Comparison of ENCODE assay signal across 3 worm cellular contexts in the genomic region with DNA sequence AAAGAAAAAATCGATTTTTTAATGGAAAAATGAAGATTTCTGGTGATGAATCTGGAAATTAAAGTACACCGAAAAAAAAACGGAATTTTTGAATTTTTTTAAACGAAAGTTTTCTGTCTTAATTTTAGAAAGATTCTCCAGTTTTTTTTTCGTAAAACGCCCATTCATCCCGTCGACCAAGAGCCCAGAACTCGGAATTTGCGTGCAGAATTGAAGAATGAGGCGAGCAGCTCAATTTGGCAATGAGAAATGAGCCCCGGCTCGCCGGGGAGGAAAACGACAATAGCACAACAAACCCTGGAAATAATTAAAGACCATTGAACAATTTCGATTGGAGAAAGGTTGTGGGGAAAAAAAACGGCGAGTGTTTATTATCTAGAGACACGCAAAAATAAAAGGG.
TF ChIP-seq lines count a peak whose summit lies in the region.

No protein-coding gene starts in this region.

TF ChIP-seq in whole organism, L3 larva, 47 proteins besides CTCF, POLR2A, EP300 and RAD21:
- TF ChIP-seq lin-39 (tag; optimal IDR thresholded peaks at IDR 0.05; lab: Kevin White, UChicago) (peak; percentile 4), ceh-82 (tag; optimal IDR thresholded peaks at IDR 0.05; lab: Kevin White, UChicago) (no peak)
TF ChIP-seq in whole organism, L3 larva: peak in this region for 1.

TF ChIP-seq in whole organism, L4 larva, 104 proteins besides CTCF, POLR2A, EP300 and RAD21 (continues in another document):
- no peak for TF ChIP-seq nhr-41 (GFP tag; IDR thresholded peaks at IDR 0.05; lab: Robert Waterston, UW)
- TF ChIP-seq nhr-102 (tag; optimal IDR thresholded peaks at IDR 0.05; lab: Kevin White, UChicago): no peak
- TF ChIP-seq lin-13 (GFP tag; optimal IDR thresholded peaks at IDR 0.05; lab: Kevin White, UChicago): no peak
- TF ChIP-seq duxl-1 (tag; optimal IDR thresholded peaks at IDR 0.05; lab: Kevin White, UChicago; ENCODE audit: poor library complexity): no peak
- TF ChIP-seq dmd-6 (GFP tag; IDR thresholded peaks at IDR 0.05; lab: Robert Waterston, UW): no peak
- peak; percentile 61; the same call in 1 of the 2 replicates for TF ChIP-seq egl-43 (GFP tag; IDR thresholded peaks at IDR 0.05; lab: Robert Waterston, UW)
- peak; percentile 50; the same call in 1 of the 2 replicates for TF ChIP-seq lin-38 (GFP tag; IDR thresholded peaks at IDR 0.05; lab: Robert Waterston, UW)
- no peak for TF ChIP-seq ceh-62 (tag; optimal IDR thresholded peaks at IDR 0.05; lab: Kevin White, UChicago)
- TF ChIP-seq tag-97 (GFP tag; IDR thresholded peaks at IDR 0.05; lab: Robert Waterston, UW): no peak
- no peak for TF ChIP-seq nhr-237 (tag; optimal IDR thresholded peaks at IDR 0.05; lab: Kevin White, UChicago)
- TF ChIP-seq mdl-1 (tag; optimal IDR thresholded peaks at IDR 0.05; lab: Kevin White, UChicago): no peak
- no peak for TF ChIP-seq T20F7.1 (GFP tag; optimal IDR thresholded peaks at IDR 0.05; lab: Kevin White, UChicago)
- TF ChIP-seq daf-8 (GFP tag; IDR thresholded peaks at IDR 0.05; lab: Robert Waterston, UW): no peak
- TF ChIP-seq vab-7 (GFP tag; IDR thresholded peaks at IDR 0.05; lab: Robert Waterston, UW): no peak
- TF ChIP-seq lir-3 (tag; optimal IDR thresholded peaks at IDR 0.05; lab: Kevin White, UChicago): no peak
- TF ChIP-seq hlh-30 (tag; optimal IDR thresholded peaks at IDR 0.05; lab: Kevin White, UChicago; ENCODE audit: insufficient read depth): no peak
- TF ChIP-seq nhr-76 (tag; optimal IDR thresholded peaks at IDR 0.05; lab: Kevin White, UChicago): no peak
- no peak for TF ChIP-seq nhr-11 (tag; optimal IDR thresholded peaks at IDR 0.05; lab: Kevin White, UChicago)
- no peak for TF ChIP-seq snpc-1.2 (GFP tag; IDR thresholded peaks at IDR 0.05; lab: Robert Waterston, UW)
- no peak for TF ChIP-seq unc-39 (tag; optimal IDR thresholded peaks at IDR 0.05; lab: Kevin White, UChicago)
- no peak for TF ChIP-seq lin-29 (GFP tag; IDR thresholded peaks at IDR 0.05; lab: Robert Waterston, UW)
- TF ChIP-seq pha-4 (GFP tag; IDR thresholded peaks at IDR 0.05; lab: Robert Waterston, UW): peak; percentile 23; the same call in 1 of the 2 replicates
- no peak for TF ChIP-seq pha-4 (tag; optimal IDR thresholded peaks at IDR 0.05; lab: Kevin White, UChicago)
- no peak for TF ChIP-seq nhr-28 (tag; optimal IDR thresholded peaks at IDR 0.05; lab: Kevin White, UChicago)
- no peak for TF ChIP-seq lim-7 (GFP tag; IDR thresholded peaks at IDR 0.05; lab: Robert Waterston, UW)
- no peak for TF ChIP-seq daf-12 (tag; optimal IDR thresholded peaks at IDR 0.05; lab: Kevin White, UChicago)
- TF ChIP-seq snpc-4 (tag; optimal IDR thresholded peaks at IDR 0.05; lab: Kevin White, UChicago): no peak
- TF ChIP-seq aly-2 (tag; optimal IDR thresholded peaks at IDR 0.05; lab: Kevin White, UChicago): no peak
- no peak for TF ChIP-seq attf-4 (tag; optimal IDR thresholded peaks at IDR 0.05; lab: Kevin White, UChicago)
- TF ChIP-seq egl-27 (tag; optimal IDR thresholded peaks at IDR 0.05; lab: Kevin White, UChicago): no peak
- no peak for TF ChIP-seq mes-2 (tag; optimal IDR thresholded peaks at IDR 0.05; lab: Kevin White, UChicago; ENCODE audit: poor library complexity, severe bottlenecking)
- TF ChIP-seq arid-1 (GFP tag; conservative IDR thresholded peaks at IDR 0.05; lab: Robert Waterston, UW): 0 out of 2 replicates have a peak, but pooled peaks have one; percentile 29
- TF ChIP-seq daf-16 (GFP tag; optimal IDR thresholded peaks at IDR 0.05; lab: Kevin White, UChicago): no peak
- TF ChIP-seq daf-16 (tag; optimal IDR thresholded peaks at IDR 0.05; lab: Kevin White, UChicago): no peak
- TF ChIP-seq madf-5 (GFP tag; IDR thresholded peaks at IDR 0.05; lab: Robert Waterston, UW): 0 out of 4 replicates have a peak, but pooled peaks of 1 of the 2 experiments have one; percentile 9
- TF ChIP-seq nhr-10 (tag; optimal IDR thresholded peaks at IDR 0.05; lab: Kevin White, UChicago): no peak
- TF ChIP-seq F37D6.2 (tag; optimal IDR thresholded peaks at IDR 0.05; lab: Kevin White, UChicago): no peak
- TF ChIP-seq F49E8.2 (tag; optimal IDR thresholded peaks at IDR 0.05; lab: Kevin White, UChicago; ENCODE audit: borderline replicate concordance): peak; percentile 15
- no peak for TF ChIP-seq spr-1 (tag; optimal IDR thresholded peaks at IDR 0.05; lab: Kevin White, UChicago)
- no peak for TF ChIP-seq spr-3 (GFP tag; optimal IDR thresholded peaks at IDR 0.05; lab: Kevin White, UChicago)
- no peak for TF ChIP-seq gei-8 (GFP tag; optimal IDR thresholded peaks at IDR 0.05; lab: Kevin White, UChicago)
- no peak for TF ChIP-seq pqm-1 (tag; optimal IDR thresholded peaks at IDR 0.05; lab: Kevin White, UChicago)
- no peak for TF ChIP-seq ctbp-1 (GFP tag; IDR thresholded peaks at IDR 0.05; lab: Robert Waterston, UW)

TF ChIP-seq in whole organism, young adult, 124 proteins besides CTCF, POLR2A, EP300 and RAD21 (continues in another document):
- no peak for TF ChIP-seq F57A8.1 (GFP tag; optimal IDR thresholded peaks at IDR 0.05; lab: Kevin White, UChicago)
- peak; percentile 29 for TF ChIP-seq lsl-1 (GFP tag; optimal IDR thresholded peaks at IDR 0.05; lab: Kevin White, UChicago)
- 0 out of 2 replicates have a peak, but pooled peaks have one; percentile 26 for TF ChIP-seq pbrm-1 (GFP tag; IDR thresholded peaks at IDR 0.05; lab: Robert Waterston, UW)
- TF ChIP-seq fkh-3 (tag; optimal IDR thresholded peaks at IDR 0.05; lab: Kevin White, UChicago): no peak
- TF ChIP-seq F22D6.2 (tag; optimal IDR thresholded peaks at IDR 0.05; lab: Kevin White, UChicago): no peak
- TF ChIP-seq nhr-80 (tag; optimal IDR thresholded peaks at IDR 0.05; lab: Kevin White, UChicago): no peak
- TF ChIP-seq egrh-3 (GFP tag; IDR thresholded peaks at IDR 0.05; lab: Robert Waterston, UW): no peak
- 0 out of 2 replicates have a peak, but pooled peaks have one; percentile 72 for TF ChIP-seq bed-1 (GFP tag; IDR thresholded peaks at IDR 0.05; lab: Robert Waterston, UW)
- TF ChIP-seq ceh-40 (GFP tag; IDR thresholded peaks at IDR 0.05; lab: Robert Waterston, UW): 0 out of 2 replicates have a peak, but pooled peaks have one; percentile 15
- TF ChIP-seq B0336.3 (GFP tag; IDR thresholded peaks at IDR 0.05; lab: Robert Waterston, UW): no peak; the same call in 1 of the 2 replicates
- TF ChIP-seq nhr-90 (tag; optimal IDR thresholded peaks at IDR 0.05; lab: Kevin White, UChicago): no peak
- no peak for TF ChIP-seq pha-4 (tag; optimal IDR thresholded peaks at IDR 0.05; lab: Kevin White, UChicago)
- no peak for TF ChIP-seq nfya-1 (tag; optimal IDR thresholded peaks at IDR 0.05; lab: Kevin White, UChicago; ENCODE audit: borderline replicate concordance, insufficient read depth)
- 0 out of 2 replicates have a peak, but pooled peaks have one; percentile 52 for TF ChIP-seq madf-3 (GFP tag; IDR thresholded peaks at IDR 0.05; lab: Robert Waterston, UW)
- no peak for TF ChIP-seq hmg-20 (GFP tag; IDR thresholded peaks at IDR 0.05; lab: Robert Waterston, UW)
- TF ChIP-seq Y79H2A.3 (GFP tag; conservative IDR thresholded peaks at IDR 0.05; lab: Robert Waterston, UW): no peak
- no peak for TF ChIP-seq mel-28 (tag; optimal IDR thresholded peaks at IDR 0.05; lab: Kevin White, UChicago; ENCODE audit: borderline replicate concordance)
- no peak for TF ChIP-seq D2030.7 (GFP tag; IDR thresholded peaks at IDR 0.05; lab: Robert Waterston, UW)
- TF ChIP-seq chd-7 (tag; optimal IDR thresholded peaks at IDR 0.05; lab: Kevin White, UChicago): peak; percentile 18
- no peak for TF ChIP-seq efl-1 (GFP tag; optimal IDR thresholded peaks at IDR 0.05; lab: Kevin White, UChicago)
- peak; percentile 39 for TF ChIP-seq tbp1 (GFP tag; optimal IDR thresholded peaks at IDR 0.05; lab: Kevin White, UChicago)
- no peak for TF ChIP-seq Y67H2A.10 (GFP tag; conservative IDR thresholded peaks at IDR 0.05; lab: Robert Waterston, UW)
- TF ChIP-seq attf-6 (GFP tag; IDR thresholded peaks at IDR 0.05; lab: Robert Waterston, UW): peak; percentile 74
- peak; percentile 86 for TF ChIP-seq ekl-4 (GFP tag; IDR thresholded peaks at IDR 0.05; lab: Robert Waterston, UW)
- TF ChIP-seq snpc-1.1 (tag; optimal IDR thresholded peaks at IDR 0.05; lab: Kevin White, UChicago; ENCODE audit: insufficient read depth): peak; percentile 2
- no peak for TF ChIP-seq lin-54 (GFP tag; optimal IDR thresholded peaks at IDR 0.05; lab: Kevin White, UChicago)
- TF ChIP-seq unc-130 (GFP tag; optimal IDR thresholded peaks at IDR 0.05; lab: Kevin White, UChicago): peak; percentile 54
- no peak for TF ChIP-seq gei-17 (GFP tag; optimal IDR thresholded peaks at IDR 0.05; lab: Kevin White, UChicago)
- no peak for TF ChIP-seq ztf-26 (tag; optimal IDR thresholded peaks at IDR 0.05; lab: Kevin White, UChicago)
- no peak for TF ChIP-seq mes-4 (tag; optimal IDR thresholded peaks at IDR 0.05; lab: Kevin White, UChicago)
- TF ChIP-seq F33H1.4 (GFP tag; IDR thresholded peaks at IDR 0.05; lab: Robert Waterston, UW): peak; percentile 33; the same call in 1 of the 2 replicates
- TF ChIP-seq lsy-27 (tag; optimal IDR thresholded peaks at IDR 0.05; lab: Kevin White, UChicago; ENCODE audit: borderline replicate concordance, insufficient read depth): no peak
- TF ChIP-seq madf-6 (GFP tag; IDR thresholded peaks at IDR 0.05; lab: Robert Waterston, UW): peak; percentile 65
- no peak for TF ChIP-seq bed-2 (GFP tag; IDR thresholded peaks at IDR 0.05; lab: Robert Waterston, UW)
- TF ChIP-seq B0035.1 (tag; optimal IDR thresholded peaks at IDR 0.05; lab: Kevin White, UChicago): no peak
- no peak for TF ChIP-seq ceh-79 (tag; optimal IDR thresholded peaks at IDR 0.05; lab: Kevin White, UChicago)
- TF ChIP-seq rcor-1 (GFP tag; IDR thresholded peaks at IDR 0.05; lab: Robert Waterston, UW): no peak
- TF ChIP-seq F55B11.4 (tag; optimal IDR thresholded peaks at IDR 0.05; lab: Kevin White, UChicago; ENCODE audit: borderline replicate concordance, insufficient read depth): no peak
- TF ChIP-seq let-607 (tag; optimal IDR thresholded peaks at IDR 0.05; lab: Kevin White, UChicago): no peak
- peak; percentile 40; the same call in 1 of the 2 replicates for TF ChIP-seq hsf-1 (GFP tag; IDR thresholded peaks at IDR 0.05; lab: Robert Waterston, UW)
- TF ChIP-seq egl-18 (GFP tag; IDR thresholded peaks at IDR 0.05; lab: Robert Waterston, UW): no peak
- TF ChIP-seq zim-3 (tag; optimal IDR thresholded peaks at IDR 0.05; lab: Kevin White, UChicago): no peak
- 0 out of 2 replicates have a peak, but pooled peaks have one; percentile 23 for TF ChIP-seq ceh-100 (GFP tag; IDR thresholded peaks at IDR 0.05; lab: Robert Waterston, UW)
- TF ChIP-seq ztf-25 (GFP tag; IDR thresholded peaks at IDR 0.05; lab: Robert Waterston, UW): no peak
- TF ChIP-seq nhr-120 (GFP tag; IDR thresholded peaks at IDR 0.05; lab: Robert Waterston, UW): no peak
- no peak for TF ChIP-seq lin-40 (tag; optimal IDR thresholded peaks at IDR 0.05; lab: Kevin White, UChicago)
